Fruit fly (Drosophila melanogaster): Measurements from ENCODE around the gene CG6847.

Gene CG6847

DNA sequence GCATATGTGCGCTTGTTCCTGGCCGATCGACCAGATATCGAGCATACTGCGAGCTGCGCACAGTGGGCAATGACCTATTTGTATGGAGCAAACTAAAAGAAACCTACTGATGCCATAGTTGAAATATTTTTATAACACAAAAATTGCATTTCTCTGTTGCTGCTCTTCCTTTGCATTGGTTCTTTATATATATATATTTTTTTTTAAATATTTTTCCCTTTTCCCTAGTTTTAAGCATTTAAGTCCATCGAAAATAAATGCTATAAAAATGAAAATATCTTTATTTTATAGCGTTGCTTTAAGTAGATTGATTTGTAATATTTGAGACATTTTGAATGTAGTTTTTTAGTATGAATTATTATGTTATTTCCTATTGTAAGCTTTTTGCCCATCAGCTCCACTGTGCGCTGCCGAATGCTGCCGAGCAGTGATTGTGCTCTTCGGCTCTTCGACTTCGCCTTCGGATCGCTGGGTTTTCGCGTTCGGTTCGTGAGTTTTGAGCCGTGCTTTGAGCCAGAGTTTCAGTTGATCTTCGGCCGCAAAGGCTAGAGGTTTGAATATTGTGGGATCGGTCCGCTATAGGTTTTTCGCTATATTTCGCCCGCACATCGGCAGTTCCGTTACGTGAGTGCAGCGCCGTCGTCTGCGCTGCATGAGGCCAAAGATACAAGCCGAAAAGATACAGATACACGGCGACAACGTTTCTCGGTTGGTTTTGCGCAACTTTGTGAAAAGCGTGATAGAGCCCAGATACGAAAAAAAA lies at the start of gene CG6847:
Gene CG6847, plus strand, starts transcription at position 522 of the 763 bp plus-strand sequence.
- TF ChIP-seq CG32264 (GFP tag; optimal IDR thresholded peaks at IDR 0.05) (no peak), pan (optimal IDR thresholded peaks at IDR 0.05) (no peak), CG9705 (GFP tag; optimal IDR thresholded peaks at IDR 0.05) (no peak), tai (GFP tag; optimal IDR thresholded peaks at IDR 0.05) (no peak), Dif (GFP tag; optimal IDR thresholded peaks at IDR 0.05; ENCODE audit: partially characterized antibody) (no peak), lola (GFP tag; optimal IDR thresholded peaks at IDR 0.05) (no peak), jim (GFP tag; optimal IDR thresholded peaks at IDR 0.05) (no peak), OdsH (GFP tag; optimal IDR thresholded peaks at IDR 0.05) (peak; percentile 61), foxo (GFP tag; optimal IDR thresholded peaks at IDR 0.05) (peak in 1 of 2 experiments; percentile 64), ey (GFP tag; optimal IDR thresholded peaks at IDR 0.05) (peak; percentile 54), GATAd (GFP tag; optimal IDR thresholded peaks at IDR 0.05) (no peak), Abd-B (GFP tag; optimal IDR thresholded peaks at IDR 0.05) (no peak), brk (GFP tag; optimal IDR thresholded peaks at IDR 0.05) (no peak), dl (GFP tag; optimal IDR thresholded peaks at IDR 0.05; ENCODE audit: insufficient read depth in 1 of 2, partially characterized antibody in 2 of 2) (no peak), Dfd (GFP tag; optimal IDR thresholded peaks at IDR 0.05) (no peak), h (GFP tag; optimal IDR thresholded peaks at IDR 0.05) (peak; percentile 58), Myc (optimal IDR thresholded peaks at IDR 0.05) (no peak), usp (GFP tag; optimal IDR thresholded peaks at IDR 0.05) (no peak), N (GFP tag; optimal IDR thresholded peaks at IDR 0.05) (no peak), rgr (GFP tag; optimal IDR thresholded peaks at IDR 0.05) (peak; percentile 60), woc (GFP tag; optimal IDR thresholded peaks at IDR 0.05) (peak; percentile 25), Sp1 (GFP tag; optimal IDR thresholded peaks at IDR 0.05) (peak; percentile 81), Jra (GFP tag; optimal IDR thresholded peaks at IDR 0.05) (no peak), sv (GFP tag; optimal IDR thresholded peaks at IDR 0.05) (peak; percentile 49), CrebA (GFP tag; optimal IDR thresholded peaks at IDR 0.05; ENCODE audit: borderline replicate concordance) (no peak), Vsx2 (GFP tag; optimal IDR thresholded peaks at IDR 0.05; ENCODE audit: partially characterized antibody) (no peak), Hnf4 (GFP tag; optimal IDR thresholded peaks at IDR 0.05) (no peak), Mio (GFP tag; optimal IDR thresholded peaks at IDR 0.05) (no peak), Hr78 (GFP tag; optimal IDR thresholded peaks at IDR 0.05) (no peak), psq (GFP tag; optimal IDR thresholded peaks at IDR 0.05) (peak; percentile 77), Hr83 (GFP tag; optimal IDR thresholded peaks at IDR 0.05; ENCODE audit: poor library complexity, severe bottlenecking) (no peak), fru (GFP tag; optimal IDR thresholded peaks at IDR 0.05) (peak; percentile 67), dmrt93B (GFP tag; optimal IDR thresholded peaks at IDR 0.05) (peak; percentile 14), HLH106 (tag; optimal IDR thresholded peaks at IDR 0.05) (peak; percentile 69), sage (GFP tag; optimal IDR thresholded peaks at IDR 0.05) (no peak), br (GFP tag; optimal IDR thresholded peaks at IDR 0.05) (peak; percentile 17)

DNA sequence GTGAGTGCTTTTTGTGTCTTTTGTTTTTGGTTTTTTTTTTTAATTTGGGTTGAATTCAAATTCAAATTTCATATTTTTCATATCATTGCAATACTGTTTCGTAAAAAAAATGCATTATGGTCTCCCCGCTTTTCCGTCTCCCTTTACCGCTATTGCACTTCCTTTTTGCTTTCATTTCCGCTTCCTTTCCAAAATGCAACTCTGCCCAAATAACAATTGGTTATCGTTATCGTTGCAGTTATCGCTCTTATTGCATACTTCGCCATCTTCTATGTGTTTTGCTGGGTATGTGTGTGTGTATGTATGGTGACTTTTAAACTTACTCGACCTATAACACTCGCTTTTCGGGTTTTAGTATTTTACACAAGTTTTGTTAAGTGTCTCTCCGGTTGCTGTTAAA lies 46.2 kb upstream of the CG6847 start:
- TF ChIP-seq dsf (GFP tag; optimal IDR thresholded peaks at IDR 0.05; ENCODE audit: borderline replicate concordance): no peak
- no peak for TF ChIP-seq pan (optimal IDR thresholded peaks at IDR 0.05)
- TF ChIP-seq HLH106 (tag; optimal IDR thresholded peaks at IDR 0.05): no peak
- no peak for TF ChIP-seq Jra (GFP tag; optimal IDR thresholded peaks at IDR 0.05)
- TF ChIP-seq N (GFP tag; optimal IDR thresholded peaks at IDR 0.05): no peak
- TF ChIP-seq jim (GFP tag; optimal IDR thresholded peaks at IDR 0.05): no peak
- no peak for TF ChIP-seq Hr83 (GFP tag; optimal IDR thresholded peaks at IDR 0.05; ENCODE audit: poor library complexity, severe bottlenecking)
